Worm (Caenorhabditis elegans): ENCODE results near the gene F11A5.17.

DNA sequence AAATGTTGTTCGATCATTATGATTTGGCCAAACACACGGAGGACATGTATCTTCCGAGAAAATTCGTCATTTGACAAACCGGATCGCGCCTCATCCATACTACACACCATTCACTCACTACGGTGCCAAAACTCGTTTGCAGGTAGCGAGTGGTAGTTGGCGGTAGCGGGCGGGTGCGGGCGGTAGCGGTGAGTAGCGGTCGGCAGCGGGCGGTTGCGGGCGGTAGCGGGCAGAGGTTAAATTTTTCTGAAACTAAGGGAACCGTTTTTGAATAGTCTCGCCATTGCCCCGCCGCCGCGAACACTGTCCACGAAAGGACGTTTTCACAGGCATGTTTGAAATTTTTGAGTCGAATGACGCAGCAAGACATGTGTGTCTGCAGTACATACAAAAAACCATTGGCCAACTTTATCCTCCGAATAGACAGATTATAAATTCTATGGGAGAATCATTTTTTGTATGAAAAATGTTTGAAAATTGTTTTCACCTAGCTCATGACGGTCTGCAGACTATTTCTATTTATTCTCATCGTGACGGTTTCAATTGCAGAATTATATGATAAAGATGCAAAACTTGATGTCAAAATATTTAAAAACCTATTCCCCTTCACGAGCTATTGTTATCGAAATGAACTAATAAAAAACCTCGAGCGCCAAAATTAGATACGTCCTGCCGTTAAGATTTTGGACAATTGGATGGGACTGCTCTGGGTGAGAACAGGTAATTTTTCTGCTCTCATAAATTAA lies 8.6 kb downstream of the F11A5.17 start, which contains the start of gene F11A5.16:
- TF ChIP-seq elt-1 (tag; optimal IDR thresholded peaks at IDR 0.05; ENCODE audit: borderline replicate concordance, insufficient read depth) (no peak), M03D4.4 (tag; optimal IDR thresholded peaks at IDR 0.05) (no peak), ham-2 (GFP tag; optimal IDR thresholded peaks at IDR 0.05) (no peak), ztf-11 (tag; optimal IDR thresholded peaks at IDR 0.05) (no peak), nhr-28 (tag; optimal IDR thresholded peaks at IDR 0.05) (no peak), unc-39 (tag; optimal IDR thresholded peaks at IDR 0.05) (no peak), bed-3 (GFP tag; optimal IDR thresholded peaks at IDR 0.05) (no peak), sptf-1 (tag; optimal IDR thresholded peaks at IDR 0.05) (no peak), ceh-43 (GFP tag; optimal IDR thresholded peaks at IDR 0.05) (no peak), ceh-39 (tag; optimal IDR thresholded peaks at IDR 0.05) (no peak), lsy-2 (tag; optimal IDR thresholded peaks at IDR 0.05) (no peak)
